Worm (Caenorhabditis elegans) whole organism, L4 larva: Measurements from ENCODE around the gene F49F1.10.

ENCODE experiments used
- F37D6.2 ChIP-seq: sonication (generic microtip); optimal IDR thresholded peaks from 2 replicates; lab custom pipeline; 2016; ENCODE audit warnings: mild to moderate bottlenecking, missing genetic modification characterization, missing compliant biosample characterization
- T20F7.1 ChIP-seq: fragments of 200-800 bp; sonication (Bioruptor generic); optimal IDR thresholded peaks from 2 replicates; lab custom pipeline; 2018; ENCODE audit warnings: mild to moderate bottlenecking, missing genetic modification characterization, missing compliant biosample characterization
- T26A8.4 ChIP-seq: fragments of 200-800 bp; sonication (Bioruptor generic); IDR thresholded peaks from 2 replicates; pipeline ENCODE4 v1.3.6; 2022; ENCODE audit warnings: missing genetic modification characterization, missing compliant biosample characterization
- aly-2 ChIP-seq: sonication (generic microtip); optimal IDR thresholded peaks from 2 replicates; lab custom pipeline; 2018; ENCODE audit warnings: missing biosample characterization, missing genetic modification characterization
- arid-1 ChIP-seq: fragments of 200-800 bp; sonication (Bioruptor generic); conservative IDR thresholded peaks from 2 replicates; pipeline ENCODE4 v1.3.6; 2022; ENCODE audit warnings: missing genetic modification reagents, missing genetic modification characterization, missing compliant biosample characterization
- ceh-32 ChIP-seq: sonication (generic microtip); optimal IDR thresholded peaks from 2 replicates; lab custom pipeline; 2016; ENCODE audit warnings: mild to moderate bottlenecking, missing genetic modification characterization, missing compliant biosample characterization; ENCODE audit not compliant: poor library complexity
- ceh-62 ChIP-seq: sonication (generic microtip); optimal IDR thresholded peaks from 2 replicates; lab custom pipeline; 2017; ENCODE audit warnings: missing biosample characterization, missing genetic modification characterization
- daf-16 ChIP-seq, 3 experiments: sonication (generic microtip); optimal IDR thresholded peaks; 2 replicates each; lab custom pipeline; 2016 to 2017; ENCODE audit warnings: missing genetic modification characterization in 3 of 3, missing genetic modification reagents in 3 of 3, mild to moderate bottlenecking in 2 of 3, missing compliant biosample characterization in 2 of 3, missing biosample characterization in 1 of 3, moderate library complexity in 1 of 3
- daf-8 ChIP-seq: fragments of 200-800 bp; sonication (Bioruptor generic); IDR thresholded peaks from 2 replicates; pipeline ENCODE4 v1.3.6; 2022; ENCODE audit warnings: missing genetic modification characterization, missing compliant biosample characterization
- dmd-6 ChIP-seq: fragments of 200-800 bp; sonication (Bioruptor generic); IDR thresholded peaks from 2 replicates; pipeline ENCODE4 v1.3.6; 2022; ENCODE audit warnings: missing genetic modification reagents, missing genetic modification characterization, missing compliant biosample characterization
- dmd-9 ChIP-seq: fragments of 200-800 bp; sonication (Bioruptor generic); IDR thresholded peaks from 2 replicates; pipeline ENCODE4 v1.3.6; 2022; ENCODE audit warnings: missing genetic modification reagents, missing genetic modification characterization, missing compliant biosample characterization
- dve-1 ChIP-seq: sonication (generic microtip); optimal IDR thresholded peaks from 2 replicates; lab custom pipeline; 2017; ENCODE audit warnings: antibody characterized with exemption, mild to moderate bottlenecking, missing genetic modification characterization, missing compliant biosample characterization; ENCODE audit not compliant: insufficient read depth
- egl-43 ChIP-seq: fragments of 200-800 bp; sonication (Bioruptor generic); IDR thresholded peaks from 2 replicates; pipeline ENCODE4 v1.3.6; 2022; ENCODE audit warnings: missing genetic modification reagents, missing genetic modification characterization, missing compliant biosample characterization
- fkh-10 ChIP-seq: fragments of 150-350 bp; optimal IDR thresholded peaks from 2 replicates; lab custom pipeline; 2014; ENCODE audit warnings: missing biosample characterization, missing genetic modification reagents, missing genetic modification characterization
- fos-1 ChIP-seq: fragments of 150-350 bp; optimal IDR thresholded peaks from 2 replicates; lab custom pipeline; 2014; ENCODE audit warnings: missing biosample characterization, missing genetic modification characterization
- hlh-11 ChIP-seq: fragments of 200-800 bp; sonication (Bioruptor generic); optimal IDR thresholded peaks from 2 replicates; lab custom pipeline; 2018; ENCODE audit warnings: mild to moderate bottlenecking, missing genetic modification characterization, missing compliant biosample characterization
- hmg-1.1 ChIP-seq: fragments of 200-800 bp; sonication (Bioruptor generic); IDR thresholded peaks from 2 replicates; pipeline ENCODE4 v1.3.6; 2022; ENCODE audit warnings: missing genetic modification reagents, missing genetic modification characterization, missing compliant biosample characterization
- jun-1 ChIP-seq: fragments of 150-350 bp; optimal IDR thresholded peaks from 2 replicates; lab custom pipeline; 2014; ENCODE audit warnings: missing biosample characterization, missing genetic modification reagents, missing genetic modification characterization
- lin-29 ChIP-seq: fragments of 200-800 bp; sonication (Bioruptor generic); IDR thresholded peaks from 2 replicates; pipeline ENCODE4 v1.3.6; 2022; ENCODE audit warnings: missing genetic modification reagents, missing genetic modification characterization, missing compliant biosample characterization
- lir-3 ChIP-seq: sonication (generic microtip); optimal IDR thresholded peaks from 2 replicates; lab custom pipeline; 2016; ENCODE audit warnings: mild to moderate bottlenecking, missing genetic modification characterization, missing compliant biosample characterization
- nhr-102 ChIP-seq: sonication (generic microtip); optimal IDR thresholded peaks from 2 replicates; lab custom pipeline; 2016; ENCODE audit warnings: mild to moderate bottlenecking, missing genetic modification characterization, moderate library complexity, missing compliant biosample characterization
- nhr-28 ChIP-seq: fragments of 150-350 bp; optimal IDR thresholded peaks from 2 replicates; lab custom pipeline; 2014; ENCODE audit warnings: missing biosample characterization, missing genetic modification characterization
- nhr-41 ChIP-seq: fragments of 200-800 bp; sonication (Bioruptor generic); IDR thresholded peaks from 2 replicates; pipeline ENCODE4 v1.3.6; 2022; ENCODE audit warnings: missing genetic modification reagents, missing genetic modification characterization, missing compliant biosample characterization
- nhr-6 ChIP-seq: fragments of 150-350 bp; optimal IDR thresholded peaks from 2 replicates; lab custom pipeline; 2014; ENCODE audit warnings: missing biosample characterization, missing genetic modification characterization
- nhr-77 ChIP-seq: fragments of 150-350 bp; optimal IDR thresholded peaks from 2 replicates; lab custom pipeline; 2014; ENCODE audit warnings: missing biosample characterization, missing genetic modification characterization
- php-3 ChIP-seq: fragments of 200-800 bp; sonication (Bioruptor generic); IDR thresholded peaks from 2 replicates; pipeline ENCODE4 v1.3.6; 2022; ENCODE audit warnings: missing genetic modification reagents, missing genetic modification characterization, missing compliant biosample characterization
- pqm-1 ChIP-seq: sonication (generic microtip); optimal IDR thresholded peaks from 2 replicates; lab custom pipeline; 2017; ENCODE audit warnings: missing biosample characterization, missing genetic modification characterization
- saeg-2 ChIP-seq: fragments of 200-800 bp; sonication (Bioruptor generic); IDR thresholded peaks from 2 replicates; pipeline ENCODE4 v1.3.6; 2022; ENCODE audit warnings: missing genetic modification reagents, missing genetic modification characterization, missing compliant biosample characterization
- skn-1 ChIP-seq: fragments of 150-350 bp; optimal IDR thresholded peaks from 2 replicates; lab custom pipeline; 2014; ENCODE audit warnings: missing biosample characterization, missing genetic modification characterization
- spr-3 ChIP-seq: fragments of 200-800 bp; sonication (Bioruptor generic); optimal IDR thresholded peaks from 2 replicates; lab custom pipeline; 2018; ENCODE audit warnings: mild to moderate bottlenecking, missing genetic modification characterization, missing compliant biosample characterization
- unc-130 ChIP-seq: sonication (generic microtip); optimal IDR thresholded peaks from 2 replicates; lab custom pipeline; 2016; ENCODE audit warnings: missing genetic modification reagents, missing genetic modification characterization, missing compliant biosample characterization
- unc-62 ChIP-seq, 3 experiments: fragments of 150-350 bp in 1 of 3; sonication (generic microtip); optimal IDR thresholded peaks in 2 of 3; peaks in 1 of 3; 1 replicate in 1 of 3; 2 replicates in 2 of 3; lab custom pipeline; 2014 to 2017; ENCODE audit warnings: missing biosample characterization in 3 of 3, missing genetic modification characterization in 3 of 3, missing genetic modification reagents in 3 of 3, missing genotype in 1 of 3
- zfp-3 ChIP-seq: fragments of 200-800 bp; sonication (Bioruptor generic); conservative IDR thresholded peaks from 2 replicates; pipeline ENCODE4 v1.3.6; 2022; ENCODE audit warnings: missing genetic modification reagents, missing genetic modification characterization, missing compliant biosample characterization
- zip-11 ChIP-seq: fragments of 200-800 bp; sonication (Bioruptor generic); IDR thresholded peaks from 2 replicates; pipeline ENCODE4 v1.3.6; 2022; ENCODE audit warnings: missing genetic modification characterization, missing compliant biosample characterization
- ztf-11 ChIP-seq: fragments of 150-350 bp; optimal IDR thresholded peaks from 2 replicates; lab custom pipeline; 2014; ENCODE audit warnings: missing biosample characterization, missing genetic modification characterization

F49F1.10 gene

ce11 chrIV:4152143-4152542 is 13.2 kb upstream of the F49F1.10 start, which contains the start of the genes K08D10.10 and R07C12.1:
K08D10.10 (plus strand) TSS chrIV:4152235.
R07C12.1 (plus strand) TSS chrIV:4152456.
- TF ChIP-seq dve-1 (tag; lab: Kevin White, UChicago) (no peak), arid-1 (GFP tag; lab: Robert Waterston, UW) (no peak), zip-11 (GFP tag; lab: Robert Waterston, UW) (no peak), fkh-10 (GFP tag; lab: Kevin White, UChicago) (no peak), nhr-28 (tag; lab: Kevin White, UChicago) (peak; percentile 14), nhr-77 (tag; lab: Kevin White, UChicago) (no peak), dmd-9 (GFP tag; lab: Robert Waterston, UW) (no peak), ceh-62 (no peak), hlh-11 (tag; lab: Kevin White, UChicago) (peak; percentile 1), pqm-1 (tag; lab: Kevin White, UChicago) (peak; percentile 6)

DNA sequence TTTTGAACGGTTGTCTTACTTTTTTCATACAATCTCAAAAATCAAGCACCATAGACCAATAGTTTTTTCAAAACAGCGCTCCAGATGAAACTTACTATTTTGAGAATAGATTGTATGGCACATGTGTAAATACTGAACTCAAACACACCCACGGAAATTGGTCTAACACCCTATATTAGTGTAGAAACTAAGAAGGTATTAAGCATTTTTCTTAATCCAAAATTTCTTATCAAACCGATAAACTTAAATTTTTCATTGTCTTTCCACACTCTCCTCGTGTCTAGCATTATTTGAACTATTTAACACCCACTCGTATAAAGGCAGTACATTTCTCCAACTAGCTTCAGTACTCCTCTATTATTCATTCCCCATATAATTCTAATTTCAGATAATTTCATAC is 11.2 kb upstream of the F49F1.10 start:
- TF ChIP-seq T26A8.4 (GFP tag; lab: Robert Waterston, UW): no peak
- TF ChIP-seq ztf-11 (tag; lab: Kevin White, UChicago): no peak
- TF ChIP-seq pqm-1 (tag; lab: Kevin White, UChicago): peak; percentile 27
- TF ChIP-seq daf-16 (GFP tag; optimal IDR thresholded peaks at IDR 0.05; lab: Kevin White, UChicago): no peak
- no peak for TF ChIP-seq daf-16 (tag; optimal IDR thresholded peaks at IDR 0.05; lab: Kevin White, UChicago)
- peak; percentile 16; the same call in 1 of the 2 replicates for TF ChIP-seq dmd-6 (GFP tag; lab: Robert Waterston, UW)
- no peak for TF ChIP-seq nhr-6 (tag; lab: Kevin White, UChicago)

ce11 chrIV:4147891-4148290 is 9.0 kb upstream of the F49F1.10 start:
- no peak for TF ChIP-seq nhr-102 (tag; lab: Kevin White, UChicago)
- no peak for TF ChIP-seq aly-2
- no peak for TF ChIP-seq saeg-2 (GFP tag; lab: Robert Waterston, UW)
- no peak for TF ChIP-seq skn-1 (tag; lab: Kevin White, UChicago)
- TF ChIP-seq php-3: peak; percentile 62; the same call in 1 of the 2 replicates
- TF ChIP-seq F37D6.2: no peak
- TF ChIP-seq nhr-41 (GFP tag; lab: Robert Waterston, UW): no peak
- TF ChIP-seq dve-1 (tag; lab: Kevin White, UChicago): peak; percentile 40
- TF ChIP-seq hmg-1.1 (GFP tag; lab: Robert Waterston, UW): no peak
- no peak for TF ChIP-seq ceh-32 (tag; lab: Kevin White, UChicago)
- TF ChIP-seq zfp-3 (GFP tag; lab: Robert Waterston, UW): no peak
- no peak for TF ChIP-seq T20F7.1
- TF ChIP-seq dmd-6 (GFP tag; lab: Robert Waterston, UW): peak; percentile 70
- no peak for TF ChIP-seq lin-29 (GFP tag; lab: Robert Waterston, UW)
- no peak for TF ChIP-seq spr-3
- TF ChIP-seq daf-8 (GFP tag; lab: Robert Waterston, UW): no peak
- TF ChIP-seq lir-3 (tag; lab: Kevin White, UChicago): no peak
- TF ChIP-seq nhr-77 (tag; lab: Kevin White, UChicago): peak; percentile 75
- TF ChIP-seq unc-130 (GFP tag; lab: Kevin White, UChicago): no peak
- peak; percentile 76 for TF ChIP-seq nhr-28 (tag; lab: Kevin White, UChicago)
- no peak for TF ChIP-seq egl-43 (GFP tag; lab: Robert Waterston, UW)
- TF ChIP-seq fos-1: no peak
- TF ChIP-seq hlh-11 (tag; lab: Kevin White, UChicago): peak; percentile 41
- peak; percentile 93 for TF ChIP-seq pqm-1 (tag; lab: Kevin White, UChicago)

DNA sequence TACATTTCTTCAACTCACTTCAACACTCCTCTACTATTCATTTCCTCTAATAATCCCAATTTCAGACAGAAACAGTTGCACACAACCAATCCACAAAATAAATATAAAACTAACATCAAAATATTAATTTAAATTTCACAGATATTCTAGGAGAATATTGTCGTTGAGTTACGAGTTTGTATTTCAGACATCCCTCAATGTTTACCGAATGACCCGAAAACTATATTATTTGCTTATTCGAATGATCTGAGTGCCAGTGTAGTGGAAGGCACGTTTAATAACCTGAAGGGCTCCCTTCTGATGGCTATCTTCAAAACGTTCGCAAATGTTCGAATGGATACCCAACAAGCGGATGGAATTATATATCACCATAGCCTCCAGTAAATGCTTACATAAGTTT is 5.9 kb upstream of the F49F1.10 start, which contains the start of gene R07C12.3:
Gene R07C12.3 (plus strand): TSS at position 301 of the 400 bp plus-strand sequence.
- TF ChIP-seq jun-1 (tag; lab: Kevin White, UChicago) (no peak), unc-62 (GFP tag; optimal IDR thresholded peaks at IDR 0.05 in 1 of 2; lab: Kevin White, UChicago) (peak in 1 of 2 experiments; percentile 36), unc-62 (tag; optimal IDR thresholded peaks at IDR 0.05; lab: Kevin White, UChicago) (no peak), pqm-1 (tag; lab: Kevin White, UChicago) (no peak)
